Worm (Caenorhabditis elegans) whole organism, mixed stage, embryonic: ENCODE data around the gene Y27F2A.10.
"Not testable (repeated sequence)": the region's sequence is repeated elsewhere in the genome, so short reads cannot be mapped to it uniquely, and the experiment has no call there.

Experiments
- bed-3 ChIP-seq: fragments of 200-800 bp; sonication (Bioruptor generic); optimal IDR thresholded peaks from 3 replicates; lab custom pipeline; 2018; ENCODE audit warnings: mild to moderate bottlenecking, missing genetic modification characterization, moderate library complexity, missing compliant biosample characterization
- blmp-1 ChIP-seq: fragments of 150-350 bp; optimal IDR thresholded peaks from 2 replicates; lab custom pipeline; 2014; ENCODE audit warnings: missing biosample characterization, missing genetic modification characterization
- ceh-39 ChIP-seq: fragments of 150-350 bp; optimal IDR thresholded peaks from 2 replicates; lab custom pipeline; 2014; ENCODE audit warnings: missing biosample characterization, missing genetic modification characterization
- ceh-43 ChIP-seq: fragments of 200-800 bp; sonication (Bioruptor generic); optimal IDR thresholded peaks from 2 replicates; lab custom pipeline; 2018; ENCODE audit warnings: mild to moderate bottlenecking, missing genetic modification characterization, moderate library complexity, missing compliant biosample characterization
- ceh-83 ChIP-seq: fragments of 200-800 bp; sonication (Bioruptor generic); optimal IDR thresholded peaks from 2 replicates; lab custom pipeline; 2018; ENCODE audit warnings: mild to moderate bottlenecking, missing genetic modification characterization, missing compliant biosample characterization
- ces-1 ChIP-seq: fragments of 150-350 bp; optimal IDR thresholded peaks from 2 replicates; lab custom pipeline; 2014; ENCODE audit warnings: missing biosample characterization, missing genetic modification reagents, missing genetic modification characterization
- cnd-1 ChIP-seq: fragments of 200-800 bp; sonication (Bioruptor generic); optimal IDR thresholded peaks from 2 replicates; lab custom pipeline; 2018; ENCODE audit warnings: mild to moderate bottlenecking, missing genetic modification characterization, missing compliant biosample characterization
- drap-1 ChIP-seq: fragments of 200-800 bp; sonication (Bioruptor generic); optimal IDR thresholded peaks from 3 replicates; lab custom pipeline; 2018; ENCODE audit warnings: mild to moderate bottlenecking, missing genetic modification characterization, missing compliant biosample characterization
- elt-1 ChIP-seq: sonication (generic microtip); optimal IDR thresholded peaks from 2 replicates; lab custom pipeline; 2017; ENCODE audit warnings: missing genetic modification characterization, mild to moderate bottlenecking, missing compliant biosample characterization, antibody characterized with exemption, moderate library complexity, borderline replicate concordance; ENCODE audit not compliant: insufficient read depth
- elt-3 ChIP-seq: fragments of 150-350 bp; optimal IDR thresholded peaks from 2 replicates; lab custom pipeline; 2014; ENCODE audit warnings: missing biosample characterization, missing genetic modification characterization
- flh-1 ChIP-seq: fragments of 200-800 bp; sonication (Bioruptor generic); optimal IDR thresholded peaks from 2 replicates; lab custom pipeline; 2018; ENCODE audit warnings: mild to moderate bottlenecking, missing genetic modification characterization, moderate library complexity, missing compliant biosample characterization
- ham-2 ChIP-seq: fragments of 200-800 bp; sonication (Bioruptor generic); optimal IDR thresholded peaks from 2 replicates; lab custom pipeline; 2018; ENCODE audit warnings: mild to moderate bottlenecking, missing genetic modification characterization, missing compliant biosample characterization
- lin-13 ChIP-seq: fragments of 150-350 bp; optimal IDR thresholded peaks from 2 replicates; lab custom pipeline; 2014; ENCODE audit warnings: missing biosample characterization, missing genetic modification characterization
- lin-32 ChIP-seq: fragments of 200-800 bp; sonication (Bioruptor generic); optimal IDR thresholded peaks from 2 replicates; lab custom pipeline; 2018; ENCODE audit warnings: mild to moderate bottlenecking, missing genetic modification characterization, missing compliant biosample characterization
- lsy-2 ChIP-seq: fragments of 150-350 bp; optimal IDR thresholded peaks from 2 replicates; lab custom pipeline; 2014; ENCODE audit warnings: missing biosample characterization, missing genetic modification characterization
- mab-5 ChIP-seq: fragments of 150-350 bp; optimal IDR thresholded peaks from 2 replicates; lab custom pipeline; 2014; ENCODE audit warnings: missing biosample characterization, missing genetic modification characterization
- mep-1 ChIP-seq: fragments of 150-350 bp; optimal IDR thresholded peaks from 2 replicates; lab custom pipeline; 2017; ENCODE audit warnings: missing biosample characterization, missing genetic modification reagents, missing genetic modification characterization, inconsistent platforms
- mls-2 ChIP-seq: sonication (generic microtip); optimal IDR thresholded peaks from 2 replicates; lab custom pipeline; 2016; ENCODE audit warnings: mild to moderate bottlenecking, missing genetic modification characterization, moderate library complexity, missing compliant biosample characterization
- nhr-12 ChIP-seq: fragments of 150-350 bp; optimal IDR thresholded peaks from 2 replicates; lab custom pipeline; 2014; ENCODE audit warnings: missing biosample characterization, missing genetic modification characterization
- nhr-2 ChIP-seq: fragments of 150-350 bp; optimal IDR thresholded peaks from 2 replicates; lab custom pipeline; 2014; ENCODE audit warnings: missing biosample characterization, missing genetic modification characterization
- nhr-237 ChIP-seq: fragments of 150-350 bp; optimal IDR thresholded peaks from 2 replicates; lab custom pipeline; 2014; ENCODE audit warnings: missing biosample characterization, missing genetic modification characterization
- nhr-76 ChIP-seq: sonication (generic microtip); optimal IDR thresholded peaks from 2 replicates; lab custom pipeline; 2017; ENCODE audit warnings: missing biosample characterization, missing genetic modification characterization
- pha-4 ChIP-seq: fragments of 150-350 bp; optimal IDR thresholded peaks from 2 replicates; lab custom pipeline; 2018; ENCODE audit warnings: missing biosample characterization, missing genetic modification reagents, missing genetic modification characterization
- sem-2 ChIP-seq: fragments of 200-800 bp; sonication (Bioruptor generic); optimal IDR thresholded peaks from 2 replicates; lab custom pipeline; 2018; ENCODE audit warnings: mild to moderate bottlenecking, missing genetic modification characterization, missing compliant biosample characterization
- snpc-4 ChIP-seq: fragments of 150-350 bp; optimal IDR thresholded peaks from 2 replicates; lab custom pipeline; 2014; ENCODE audit warnings: missing biosample characterization, missing genetic modification characterization
- sptf-1 ChIP-seq: sonication (generic microtip); optimal IDR thresholded peaks from 2 replicates; lab custom pipeline; 2017; ENCODE audit warnings: mild to moderate bottlenecking, missing genetic modification characterization, moderate library complexity, missing compliant biosample characterization
- unc-39 ChIP-seq: fragments of 150-350 bp; optimal IDR thresholded peaks from 2 replicates; lab custom pipeline; 2014; ENCODE audit warnings: missing biosample characterization, missing genetic modification characterization
- zip-8 ChIP-seq: fragments of 150-350 bp; optimal IDR thresholded peaks from 2 replicates; lab custom pipeline; 2014; ENCODE audit warnings: missing biosample characterization, missing genetic modification characterization
- ztf-11 ChIP-seq: fragments of 150-350 bp; optimal IDR thresholded peaks from 2 replicates; lab custom pipeline; 2014; ENCODE audit warnings: missing biosample characterization, missing genetic modification characterization

Gene Y27F2A.10

DNA sequence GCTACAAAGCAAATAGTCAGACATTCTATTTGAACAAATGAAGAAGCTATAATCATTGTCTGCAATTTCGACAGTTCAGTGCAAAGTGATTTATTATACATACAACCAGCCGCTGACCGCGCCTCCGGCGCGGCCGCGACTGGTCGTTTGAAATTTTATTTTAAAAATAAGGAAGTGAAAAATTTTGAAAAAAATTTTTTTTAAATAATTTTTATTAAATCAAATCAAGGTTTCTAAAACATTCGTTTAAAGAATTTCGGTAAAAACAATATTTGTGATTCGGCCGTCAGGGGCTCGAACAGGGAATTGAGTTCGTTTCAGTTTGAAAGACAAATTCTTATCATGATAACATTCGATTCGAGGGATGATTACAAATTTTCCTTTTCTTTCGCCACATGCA lies at the start of gene Y27F2A.10:
Gene Y27F2A.10 (minus strand): TSS at position 101 of the 400 bp plus-strand sequence.
- TF ChIP-seq mab-5 (no peak), ztf-11 (tag; lab: Kevin White, UChicago) (no peak), unc-39 (tag; lab: Kevin White, UChicago) (no peak), lin-13 (tag; lab: Kevin White, UChicago) (no peak), blmp-1 (no peak), sem-2 (GFP tag; lab: Kevin White, UChicago) (no peak), cnd-1 (tag; lab: Kevin White, UChicago) (no peak), ham-2 (GFP tag; lab: Kevin White, UChicago) (no peak), nhr-12 (tag; lab: Kevin White, UChicago) (no peak), bed-3 (no peak), nhr-237 (tag; lab: Kevin White, UChicago) (no peak), pha-4 (no peak), ceh-83 (GFP tag; lab: Kevin White, UChicago) (no peak), lin-32 (GFP tag; lab: Kevin White, UChicago) (no peak), ceh-39 (tag; lab: Kevin White, UChicago) (no peak), mep-1 (tag; lab: Kevin White, UChicago) (no peak)

- no peak for TF ChIP-seq ham-2 (GFP tag; lab: Kevin White, UChicago)
- no peak for TF ChIP-seq elt-1
- no peak for TF ChIP-seq cnd-1 (tag; lab: Kevin White, UChicago)
- no peak for TF ChIP-seq snpc-4 (tag; lab: Kevin White, UChicago)
- no peak for TF ChIP-seq lin-32 (GFP tag; lab: Kevin White, UChicago)
- TF ChIP-seq sptf-1, result no peak
- no peak for TF ChIP-seq nhr-12 (tag; lab: Kevin White, UChicago)
- TF ChIP-seq ces-1, result no peak
- no peak for TF ChIP-seq blmp-1
- no peak for TF ChIP-seq lsy-2 (tag; lab: Kevin White, UChicago)
Observed at ce11 chrII:3221730-3222129, 49.7 kb upstream of the Y27F2A.10 start, which contains the start of gene ZC239.14. Gene ZC239.14, minus strand, starts transcription at chrII:3222034.

ce11 chrII:3220723-3221122 lies 48.6 kb upstream of the Y27F2A.10 start, which contains the start of gene ZC239.22:
Gene ZC239.22, minus strand, starts transcription at chrII:3220823.
- no peak for TF ChIP-seq nhr-2
- no peak for TF ChIP-seq ceh-83 (GFP tag; lab: Kevin White, UChicago)
- no peak for TF ChIP-seq lsy-2 (tag; lab: Kevin White, UChicago)
- no peak for TF ChIP-seq nhr-76 (tag; lab: Kevin White, UChicago)
- no peak for TF ChIP-seq mep-1 (tag; lab: Kevin White, UChicago)
- no peak for TF ChIP-seq mls-2 (tag; lab: Kevin White, UChicago)
- no peak for TF ChIP-seq mab-5
- no peak for TF ChIP-seq sem-2 (GFP tag; lab: Kevin White, UChicago)
- no peak for TF ChIP-seq drap-1 (GFP tag; lab: Kevin White, UChicago)
- no peak for TF ChIP-seq cnd-1 (tag; lab: Kevin White, UChicago)
- TF ChIP-seq blmp-1, result no peak
- no peak for TF ChIP-seq ceh-39 (tag; lab: Kevin White, UChicago)
- TF ChIP-seq, all 35 proteins: peak for 0

ce11 chrII:3215762-3216161 lies 43.7 kb upstream of the Y27F2A.10 start, which contains the start of gene ZC239.3:
Gene ZC239.3, plus strand, starts transcription at chrII:3216062.
- not testable (repeated sequence) for TF ChIP-seq zip-8 (tag; lab: Kevin White, UChicago); pha-4; sptf-1
- TF ChIP-seq, all 35 proteins: peak for 0; not testable (repeated sequence) for 35

- TF ChIP-seq flh-1 (GFP tag; lab: Kevin White, UChicago), result no peak
- no peak for TF ChIP-seq elt-3 (tag; lab: Kevin White, UChicago)
- TF ChIP-seq bed-3, result no peak
- TF ChIP-seq lin-32 (GFP tag; lab: Kevin White, UChicago), result no peak
- no peak for TF ChIP-seq lin-13 (tag; lab: Kevin White, UChicago)
- no peak for TF ChIP-seq lsy-2 (tag; lab: Kevin White, UChicago)
- no peak for TF ChIP-seq elt-1
- no peak for TF ChIP-seq nhr-237 (tag; lab: Kevin White, UChicago)
- TF ChIP-seq ztf-11 (tag; lab: Kevin White, UChicago), result no peak
- TF ChIP-seq sem-2 (GFP tag; lab: Kevin White, UChicago), result no peak
- no peak for TF ChIP-seq cnd-1 (tag; lab: Kevin White, UChicago)
- no peak for TF ChIP-seq blmp-1
- TF ChIP-seq ces-1, result no peak
- no peak for TF ChIP-seq mls-2 (tag; lab: Kevin White, UChicago)
- TF ChIP-seq mab-5, result no peak
- TF ChIP-seq ham-2 (GFP tag; lab: Kevin White, UChicago), result no peak
- no peak for TF ChIP-seq ceh-43 (GFP tag; lab: Kevin White, UChicago)
- TF ChIP-seq ceh-39 (tag; lab: Kevin White, UChicago), result no peak
- no peak for TF ChIP-seq nhr-12 (tag; lab: Kevin White, UChicago)
Observed at ce11 chrII:3213898-3214297, 41.8 kb upstream of the Y27F2A.10 start, which contains the start of gene ZC239.4. Gene ZC239.4, plus strand, starts transcription at chrII:3214198.
